Fruit fly (Drosophila melanogaster) whole organism, embryonic: ENCODE measurements around the gene salm.
A peak's percentile ranks its signal among the peaks of the same experiment; 100 is the strongest.

ENCODE experiments used
- Ada2b ChIP-seq: fragments of 200-800 bp; sonication (Bioruptor generic); IDR thresholded peaks from 2 replicates; pipeline ENCODE4 v1.3.6; 2022; ENCODE audit warnings: missing biosample characterization, missing genetic modification characterization
- Atf3 ChIP-seq: fragments of 200-800 bp; sonication (Bioruptor generic); optimal IDR thresholded peaks from 3 replicates; lab custom pipeline; 2016; ENCODE audit warnings: missing biosample characterization, missing genetic modification characterization
- Blimp-1 ChIP-seq: fragments of 200-800 bp; sonication (Bioruptor generic); optimal IDR thresholded peaks from 3 replicates; lab custom pipeline; 2018; ENCODE audit warnings: missing biosample characterization, missing genetic modification characterization, mild to moderate bottlenecking, moderate library complexity, missing genetic modification reagents
- CG10979 ChIP-seq: fragments of 200-800 bp; sonication (Bioruptor generic); optimal IDR thresholded peaks from 2 replicates; lab custom pipeline; 2018; ENCODE audit warnings: missing biosample characterization, mild to moderate bottlenecking, missing genetic modification characterization, moderate library complexity
- CG11247 ChIP-seq: fragments of 200-800 bp; sonication (Bioruptor generic); IDR thresholded peaks from 2 replicates; pipeline ENCODE4 v1.3.6; 2022; ENCODE audit warnings: missing biosample characterization, missing genetic modification characterization
- CG11504 ChIP-seq: fragments of 200-800 bp; sonication (Bioruptor generic); optimal IDR thresholded peaks from 3 replicates; lab custom pipeline; 2019; ENCODE audit warnings: missing biosample characterization, mild to moderate bottlenecking, missing genetic modification characterization, moderate library complexity
- CG12104 ChIP-seq: fragments of 200-800 bp; sonication (Bioruptor generic); optimal IDR thresholded peaks from 3 replicates; lab custom pipeline; 2016; ENCODE audit warnings: missing biosample characterization, missing genetic modification characterization
- CG12391 ChIP-seq: fragments of 200-800 bp; sonication (Bioruptor generic); optimal IDR thresholded peaks from 3 replicates; lab custom pipeline; 2018; ENCODE audit warnings: missing biosample characterization, mild to moderate bottlenecking, missing genetic modification characterization, moderate library complexity
- CG15696 ChIP-seq: fragments of 200-800 bp; sonication (Bioruptor generic); optimal IDR thresholded peaks from 2 replicates; lab custom pipeline; 2019; ENCODE audit warnings: missing biosample characterization, mild to moderate bottlenecking, missing genetic modification characterization, moderate library complexity
- CG17359 ChIP-seq: fragments of 200-800 bp; sonication (Bioruptor generic); optimal IDR thresholded peaks from 3 replicates; lab custom pipeline; 2018; ENCODE audit warnings: missing biosample characterization, mild to moderate bottlenecking, missing genetic modification characterization, moderate library complexity
- CG17361 ChIP-seq: fragments of 200-800 bp; sonication (Bioruptor generic); IDR thresholded peaks from 3 replicates; pipeline ENCODE4 v1.3.6; 2022; ENCODE audit warnings: missing biosample characterization, missing genetic modification characterization
- CG18262 ChIP-seq: fragments of 200-800 bp; optimal IDR thresholded peaks from 3 replicates; lab custom pipeline; 2019; ENCODE audit warnings: missing biosample characterization, mild to moderate bottlenecking, missing genetic modification characterization, moderate library complexity
- CG2678 ChIP-seq: fragments of 200-800 bp; sonication (Bioruptor generic); optimal IDR thresholded peaks from 3 replicates; lab custom pipeline; 2019; ENCODE audit warnings: missing biosample characterization, mild to moderate bottlenecking, missing genetic modification characterization, moderate library complexity
- CG2712 ChIP-seq: fragments of 200-800 bp; optimal IDR thresholded peaks from 3 replicates; lab custom pipeline; 2019; ENCODE audit warnings: missing biosample characterization, mild to moderate bottlenecking, missing genetic modification characterization, moderate library complexity
- CG31441 ChIP-seq: fragments of 200-800 bp; sonication (Bioruptor generic); IDR thresholded peaks from 2 replicates; pipeline ENCODE4 v1.3.6; 2022; ENCODE audit warnings: missing biosample characterization, missing genetic modification characterization
- CG4707 ChIP-seq: fragments of 200-800 bp; sonication (Bioruptor generic); optimal IDR thresholded peaks from 2 replicates; lab custom pipeline; 2018; ENCODE audit warnings: missing biosample characterization, mild to moderate bottlenecking, missing genetic modification characterization, moderate library complexity
- CG4854 ChIP-seq: fragments of 200-800 bp; sonication (Bioruptor generic); optimal IDR thresholded peaks from 2 replicates; lab custom pipeline; 2016; ENCODE audit warnings: missing biosample characterization, missing genetic modification characterization, inconsistent platforms
- CG6175 ChIP-seq: fragments of 200-800 bp; sonication (Bioruptor generic); IDR thresholded peaks from 3 replicates; pipeline ENCODE4 v1.3.6; 2022; ENCODE audit warnings: missing biosample characterization, missing genetic modification characterization
- CG6689 ChIP-seq: fragments of 200-800 bp; sonication (Bioruptor generic); IDR thresholded peaks from 2 replicates; pipeline ENCODE4 v1.3.6; 2022; ENCODE audit warnings: missing biosample characterization, missing genetic modification characterization
- CG7839 ChIP-seq: fragments of 200-800 bp; sonication (Bioruptor generic); optimal IDR thresholded peaks from 3 replicates; lab custom pipeline; 2018; ENCODE audit warnings: missing biosample characterization, mild to moderate bottlenecking, missing genetic modification characterization, moderate library complexity
- CG8944 ChIP-seq: fragments of 200-800 bp; sonication (Bioruptor generic); optimal IDR thresholded peaks from 3 replicates; lab custom pipeline; 2016; ENCODE audit warnings: missing biosample characterization, missing genetic modification characterization
- HLH3B ChIP-seq: fragments of 200-800 bp; sonication (Bioruptor generic); IDR thresholded peaks from 2 replicates; pipeline ENCODE4 v1.3.6; 2022; ENCODE audit warnings: missing biosample characterization, missing genetic modification characterization
- Jarid2 ChIP-seq: fragments of 200-800 bp; sonication (Bioruptor generic); optimal IDR thresholded peaks from 3 replicates; lab custom pipeline; 2017; ENCODE audit warnings: mild to moderate bottlenecking, missing biosample characterization, missing genetic modification reagents, missing genetic modification characterization
- Nf-YA ChIP-seq: fragments of 200-800 bp; sonication (Bioruptor generic); IDR thresholded peaks from 2 replicates; pipeline ENCODE4 v1.3.6; 2022; ENCODE audit warnings: missing biosample characterization, missing genetic modification characterization
- PHDP ChIP-seq: fragments of 200-800 bp; sonication (Bioruptor generic); optimal IDR thresholded peaks from 3 replicates; lab custom pipeline; 2018; ENCODE audit warnings: missing biosample characterization, mild to moderate bottlenecking, missing genetic modification characterization, moderate library complexity
- Sox102F ChIP-seq: fragments of 200-800 bp; sonication (Bioruptor generic); optimal IDR thresholded peaks from 2 replicates; lab custom pipeline; 2018; ENCODE audit warnings: missing biosample characterization, mild to moderate bottlenecking, missing genetic modification characterization, moderate library complexity
- Usf ChIP-seq: fragments of 200-800 bp; sonication (Bioruptor generic); optimal IDR thresholded peaks from 2 replicates; lab custom pipeline; 2017; ENCODE audit warnings: missing genotype, missing biosample characterization, missing genetic modification characterization
- Xrp1 ChIP-seq: fragments of 200-800 bp; sonication (Bioruptor generic); IDR thresholded peaks from 2 replicates; pipeline ENCODE4 v1.3.6; 2022; ENCODE audit warnings: missing biosample characterization, missing genetic modification characterization
- ase ChIP-seq: fragments of 200-800 bp; sonication (Bioruptor generic); IDR thresholded peaks from 3 replicates; pipeline ENCODE4 v1.3.6; 2022; ENCODE audit warnings: missing biosample characterization, missing genetic modification characterization
- bsh ChIP-seq, 2 experiments: fragments of 200-800 bp; sonication (Bioruptor generic); optimal IDR thresholded peaks; 2 replicates each; lab custom pipeline; 2017 to 2018; ENCODE audit warnings: mild to moderate bottlenecking in 2 of 2, missing biosample characterization in 2 of 2, missing genetic modification characterization in 2 of 2, moderate library complexity in 1 of 2
- ci ChIP-seq: fragments of 200-800 bp; sonication (Bioruptor generic); IDR thresholded peaks from 3 replicates; pipeline ENCODE4 v1.3.6; 2022; ENCODE audit warnings: missing biosample characterization, missing genetic modification characterization
- crol ChIP-seq: fragments of 200-800 bp; sonication (Bioruptor generic); IDR thresholded peaks from 2 replicates; pipeline ENCODE4 v1.3.6; 2022; ENCODE audit warnings: missing biosample characterization, missing genetic modification characterization
- dimm ChIP-seq: fragments of 200-800 bp; sonication (Bioruptor generic); IDR thresholded peaks from 2 replicates; pipeline ENCODE4 v1.3.6; 2022; ENCODE audit warnings: missing biosample characterization, missing genetic modification characterization
- dmrt99B ChIP-seq: fragments of 200-800 bp; sonication (Bioruptor generic); optimal IDR thresholded peaks from 2 replicates; lab custom pipeline; 2018; ENCODE audit warnings: missing biosample characterization, mild to moderate bottlenecking, missing genetic modification characterization, moderate library complexity
- dysf ChIP-seq: fragments of 200-800 bp; sonication (Bioruptor generic); IDR thresholded peaks from 3 replicates; pipeline ENCODE4 v1.3.6; 2022; ENCODE audit warnings: missing biosample characterization, missing genetic modification characterization
- gem ChIP-seq: fragments of 200-800 bp; sonication (Bioruptor generic); optimal IDR thresholded peaks from 2 replicates; lab custom pipeline; 2019; ENCODE audit warnings: missing biosample characterization, mild to moderate bottlenecking, missing genetic modification characterization, moderate library complexity
- kah ChIP-seq: fragments of 200-800 bp; sonication (Bioruptor generic); optimal IDR thresholded peaks from 2 replicates; lab custom pipeline; 2018; ENCODE audit warnings: missing biosample characterization, mild to moderate bottlenecking, missing genetic modification characterization
- nmo ChIP-seq: fragments of 200-800 bp; sonication (Bioruptor generic); optimal IDR thresholded peaks from 2 replicates; lab custom pipeline; 2018; ENCODE audit warnings: missing biosample characterization, mild to moderate bottlenecking, missing genetic modification characterization, moderate library complexity
- row ChIP-seq: fragments of 200-800 bp; sonication (Bioruptor generic); IDR thresholded peaks from 3 replicates; pipeline ENCODE4 v1.3.6; 2022; ENCODE audit warnings: missing biosample characterization, missing genetic modification characterization
- vvl ChIP-seq: fragments of 200-800 bp; sonication (Bioruptor generic); IDR thresholded peaks from 2 replicates; pipeline ENCODE4 v1.3.6; 2022; ENCODE audit warnings: missing biosample characterization, missing genetic modification characterization

salm gene

DNA sequence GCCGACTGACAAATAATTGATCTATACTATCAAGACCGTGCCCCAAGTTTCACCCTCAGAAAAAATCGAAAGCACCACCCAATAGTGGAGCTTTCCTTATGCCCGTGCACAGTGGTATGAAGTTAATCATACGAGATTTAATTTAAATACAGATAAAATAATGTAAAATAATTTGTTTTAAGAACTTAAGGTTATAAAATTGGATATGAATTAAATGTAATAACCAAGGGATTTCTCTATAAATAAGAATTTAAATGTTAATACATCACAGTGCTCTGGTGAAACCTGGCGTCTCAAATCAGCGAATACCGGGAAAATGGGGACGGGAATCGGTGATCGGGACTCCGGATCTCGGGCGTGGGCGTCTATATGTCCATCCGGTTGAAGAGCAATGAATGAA is 42.3 kb downstream of the salm start:
- TF ChIP-seq CG17361 (0 out of 3 replicates have a peak, but pooled peaks have one; percentile 24), HLH3B (GFP tag; lab: Robert Waterston, UW) (0 out of 2 replicates have a peak, but pooled peaks have one; percentile 25), CG18262 (tag; lab: Kevin White, UChicago) (peak; percentile 41), CG6689 (0 out of 2 replicates have a peak, but pooled peaks have one; percentile 23), ci (GFP tag; lab: Robert Waterston, UW) (0 out of 3 replicates have a peak, but pooled peaks have one; percentile 10), CG10979 (peak; percentile 15), Sox102F (peak; percentile 50), CG12391 (tag; lab: Kevin White, UChicago) (peak; percentile 12), gem (peak; percentile 53), nmo (GFP tag; lab: Kevin White, UChicago) (peak; percentile 27), CG31441 (0 out of 2 replicates have a peak, but pooled peaks have one; percentile 13), Atf3 (GFP tag; lab: Kevin White, UChicago) (no peak), Xrp1 (GFP tag; lab: Robert Waterston, UW) (0 out of 2 replicates have a peak, but pooled peaks have one; percentile 26), row (GFP tag; lab: Robert Waterston, UW) (peak; percentile 9; the same call in 1 of the 3 replicates), CG7839 (tag; lab: Kevin White, UChicago) (peak; percentile 20), dmrt99B (tag; lab: Kevin White, UChicago) (peak; percentile 18), Ada2b (GFP tag; lab: Robert Waterston, UW) (peak; percentile 10; the same call in 1 of the 2 replicates), vvl (GFP tag; lab: Robert Waterston, UW) (peak; percentile 68; the same call in 1 of the 2 replicates), CG2678 (tag; lab: Kevin White, UChicago) (peak; percentile 25), CG11247 (no peak), CG17359 (tag; lab: Kevin White, UChicago) (peak; percentile 22), CG8944 (GFP tag; lab: Kevin White, UChicago) (no peak), bsh (GFP tag; optimal IDR thresholded peaks at IDR 0.05; lab: Kevin White, UChicago) (peak in 1 of 2 experiments; percentile 42), ase (no peak), CG4854 (GFP tag; lab: Kevin White, UChicago) (no peak), CG2712 (tag; lab: Kevin White, UChicago) (peak; percentile 23), CG11504 (tag; lab: Kevin White, UChicago) (peak; percentile 38), CG4707 (GFP tag; lab: Kevin White, UChicago) (no peak), PHDP (tag; lab: Kevin White, UChicago) (peak; percentile 13), Blimp-1 (GFP tag; lab: Kevin White, UChicago) (peak; percentile 48)

DNA sequence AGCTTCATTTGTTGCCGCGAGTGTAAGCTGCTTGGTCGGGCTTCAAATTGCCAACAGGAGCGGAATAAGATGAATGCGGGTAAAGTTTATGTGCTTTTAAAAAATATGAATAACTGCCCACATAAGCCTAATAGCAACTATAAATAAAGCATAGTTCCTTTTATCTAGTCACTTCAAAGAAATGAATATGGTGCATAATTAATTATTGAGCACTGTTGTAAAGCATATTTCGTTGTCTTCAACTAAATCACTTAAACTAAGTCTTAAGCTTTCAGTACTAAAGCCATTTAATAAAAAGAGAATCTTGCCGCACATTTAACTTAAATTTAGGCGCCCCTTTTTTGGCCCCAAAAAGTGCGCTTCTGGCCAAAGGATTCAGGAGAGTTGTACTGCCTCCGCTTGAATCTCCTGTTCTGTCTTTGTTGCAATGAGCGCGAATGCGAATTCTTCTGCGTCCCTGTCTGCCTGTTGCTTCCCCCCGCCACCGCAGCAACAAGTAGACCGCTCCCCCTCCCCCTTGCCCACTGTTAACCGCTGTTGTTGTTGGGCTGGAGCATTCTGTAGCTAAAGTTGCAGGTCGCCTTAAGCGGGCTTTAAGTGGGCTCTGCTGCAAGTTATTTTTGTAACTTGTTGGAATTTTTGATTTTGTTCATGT is 45.8 kb downstream of the salm start:
- TF ChIP-seq Jarid2 (GFP tag; lab: Kevin White, UChicago) (no peak), kah (GFP tag; lab: Kevin White, UChicago) (no peak), CG15696 (no peak), Usf (GFP tag; lab: Kevin White, UChicago) (no peak), Nf-YA (GFP tag; lab: Robert Waterston, UW) (no peak), bsh (GFP tag; optimal IDR thresholded peaks at IDR 0.05; lab: Kevin White, UChicago) (peak in 1 of 2 experiments; percentile 51), CG12104 (GFP tag; lab: Kevin White, UChicago) (no peak), CG6175 (no peak), dimm (GFP tag; lab: Robert Waterston, UW) (no peak), dysf (GFP tag; lab: Robert Waterston, UW) (no peak), crol (GFP tag; lab: Robert Waterston, UW) (0 out of 2 replicates have a peak, but pooled peaks have one; percentile 6), HLH3B (GFP tag; lab: Robert Waterston, UW) (no peak)
